Worm (Caenorhabditis elegans) whole organism, L4/young adult: ENCODE measurements around the gene Y38E10A.22.

ENCODE experiments used
- W03F9.2 ChIP-seq: fragments of 150-350 bp; optimal IDR thresholded peaks from 2 replicates; lab custom pipeline; 2014; ENCODE audit warnings: missing biosample characterization, missing genetic modification characterization
- him-1 ChIP-seq: sonication (generic microtip); optimal IDR thresholded peaks from 2 replicates; lab custom pipeline; 2016; ENCODE audit warnings: missing genotype, missing genetic modification reagents, missing genetic modification characterization, missing compliant biosample characterization

DNA sequence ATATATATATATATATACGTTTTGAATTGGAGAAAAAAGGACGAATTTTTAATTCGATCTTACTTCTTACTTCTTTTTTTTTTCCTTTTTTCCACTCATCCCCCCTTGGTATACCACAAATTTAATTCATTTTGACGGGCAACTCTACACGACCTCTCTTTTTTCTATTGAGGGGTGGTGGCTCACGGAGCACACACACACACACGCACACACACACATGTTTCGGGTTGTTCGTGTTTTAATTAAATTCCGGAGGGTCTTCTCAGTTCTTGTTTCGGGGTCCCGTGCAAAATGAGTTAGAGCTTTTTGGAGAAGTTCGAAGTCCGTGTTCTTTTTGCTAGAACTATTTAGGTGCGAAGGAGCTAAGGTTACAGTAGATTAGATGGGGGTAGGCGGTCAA lies 33.9 kb upstream of the Y38E10A.22 start:
- TF ChIP-seq him-1 (tag; lab: Kevin White, UChicago) = no peak
- TF ChIP-seq W03F9.2 (tag; lab: Kevin White, UChicago) = no peak
